Worm (Caenorhabditis elegans) whole organism, L4 larva: ENCODE data around the gene pfn-3.

ENCODE experiments used
- pha-4 ChIP-seq, 2 experiments: fragments of 150-350 bp in 1 of 2; fragments of 200-800 bp in 1 of 2; sonication (Bioruptor generic) in 1 of 2; IDR thresholded peaks in 1 of 2; optimal IDR thresholded peaks in 1 of 2; 2 replicates each; pipeline versions ENCODE4 v1.3.6 to Lab custom; 2014 to 2022; ENCODE audit warnings: missing genetic modification characterization in 2 of 2, missing genetic modification reagents in 2 of 2, missing biosample characterization in 1 of 2, missing compliant biosample characterization in 1 of 2
- skn-1 ChIP-seq: fragments of 150-350 bp; optimal IDR thresholded peaks from 2 replicates; lab custom pipeline; 2014; ENCODE audit warnings: missing biosample characterization, missing genetic modification characterization

ce11 chrX:1117252-1117651 lies 36.8 kb upstream of the pfn-3 start:
- TF ChIP-seq pha-4 (GFP tag; IDR thresholded peaks at IDR 0.05; lab: Robert Waterston, UW) (no peak), pha-4 (tag; optimal IDR thresholded peaks at IDR 0.05; lab: Kevin White, UChicago) (no peak), skn-1 (no peak)
